Worm (Caenorhabditis elegans) whole organism, young adult: ENCODE results near the gene dmsr-7.

Experiments used
- D2030.7 ChIP-seq: fragments of 200-800 bp; sonication (Bioruptor generic); IDR thresholded peaks from 2 replicates; pipeline ENCODE4 v1.3.6; 2022; ENCODE audit warnings: missing genetic modification reagents, missing genetic modification characterization, missing compliant biosample characterization
- F10E7.11 ChIP-seq: sonication (generic microtip); optimal IDR thresholded peaks from 2 replicates; lab custom pipeline; 2017; ENCODE audit warnings: mild to moderate bottlenecking, missing genetic modification characterization, moderate library complexity, missing compliant biosample characterization
- F22D6.2 ChIP-seq: sonication (generic microtip); optimal IDR thresholded peaks from 2 replicates; lab custom pipeline; 2016; ENCODE audit warnings: mild to moderate bottlenecking, missing genetic modification characterization, missing compliant biosample characterization
- F37B4.10 ChIP-seq: fragments of 200-800 bp; sonication (Bioruptor generic); IDR thresholded peaks from 2 replicates; pipeline ENCODE4 v1.3.6; 2022; ENCODE audit warnings: missing genetic modification characterization, missing compliant biosample characterization
- aptf-2 ChIP-seq: fragments of 200-800 bp; sonication (Bioruptor generic); conservative IDR thresholded peaks from 2 replicates; pipeline ENCODE4 v1.3.6; 2022; ENCODE audit warnings: missing genetic modification reagents, missing genetic modification characterization, missing compliant biosample characterization
- athp-1 ChIP-seq: sonication (generic microtip); optimal IDR thresholded peaks from 2 replicates; lab custom pipeline; 2017; ENCODE audit warnings: mild to moderate bottlenecking, missing genetic modification characterization, missing compliant biosample characterization
- attf-5 ChIP-seq: fragments of 200-800 bp; sonication (Bioruptor generic); optimal IDR thresholded peaks from 2 replicates; lab custom pipeline; 2018; ENCODE audit warnings: mild to moderate bottlenecking, missing genetic modification characterization, missing compliant biosample characterization
- bed-1 ChIP-seq: fragments of 200-800 bp; sonication (Bioruptor generic); IDR thresholded peaks from 2 replicates; pipeline ENCODE4 v1.3.6; 2022; ENCODE audit warnings: missing genetic modification reagents, missing genetic modification characterization, missing compliant biosample characterization
- cebp-1 ChIP-seq, 2 experiments: fragments of 200-800 bp in 1 of 2; sonication (Bioruptor generic) in 1 of 2; sonication (generic microtip) in 1 of 2; IDR thresholded peaks in 1 of 2; optimal IDR thresholded peaks in 1 of 2; 2 replicates each; pipeline versions ENCODE4 v1.3.6 to Lab custom; 2017 to 2022; ENCODE audit warnings: missing compliant biosample characterization in 2 of 2, missing genetic modification characterization in 2 of 2, mild to moderate bottlenecking in 1 of 2, missing genetic modification reagents in 1 of 2, moderate library complexity in 1 of 2
- ceh-58 ChIP-seq: fragments of 200-800 bp; sonication (Bioruptor generic); IDR thresholded peaks from 2 replicates; pipeline ENCODE4 v1.3.6; 2022; ENCODE audit warnings: missing genetic modification characterization, missing compliant biosample characterization
- chd-7 ChIP-seq: sonication (generic microtip); optimal IDR thresholded peaks from 2 replicates; lab custom pipeline; 2016; ENCODE audit warnings: mild to moderate bottlenecking, missing genetic modification characterization, moderate library complexity, missing compliant biosample characterization
- dox-1 ChIP-seq: fragments of 200-800 bp; sonication (Bioruptor generic); IDR thresholded peaks from 2 replicates; pipeline ENCODE4 v1.3.6; 2022; ENCODE audit warnings: missing genetic modification reagents, missing genetic modification characterization, missing compliant biosample characterization
- dpl-1 ChIP-seq: fragments of 150-350 bp; optimal IDR thresholded peaks from 2 replicates; lab custom pipeline; 2014; ENCODE audit warnings: missing biosample characterization, missing genetic modification reagents, missing genetic modification characterization
- egl-44 ChIP-seq: fragments of 200-800 bp; sonication (Bioruptor generic); IDR thresholded peaks from 2 replicates; pipeline ENCODE4 v1.3.6; 2022; ENCODE audit warnings: missing genetic modification reagents, missing genetic modification characterization, missing compliant biosample characterization
- ekl-4 ChIP-seq: fragments of 200-800 bp; sonication (Bioruptor generic); IDR thresholded peaks from 2 replicates; pipeline ENCODE4 v1.3.6; 2022; ENCODE audit warnings: missing genetic modification reagents, missing genetic modification characterization, missing compliant biosample characterization
- fkh-3 ChIP-seq: sonication (generic microtip); optimal IDR thresholded peaks from 2 replicates; lab custom pipeline; 2016; ENCODE audit warnings: mild to moderate bottlenecking, missing genetic modification characterization, missing compliant biosample characterization
- hmg-1.2 ChIP-seq: fragments of 200-800 bp; sonication (Bioruptor generic); IDR thresholded peaks from 2 replicates; pipeline ENCODE4 v1.3.6; 2022; ENCODE audit warnings: missing genetic modification reagents, missing genetic modification characterization, missing compliant biosample characterization
- let-607 ChIP-seq, 2 experiments: fragments of 200-800 bp in 1 of 2; sonication (Bioruptor generic) in 1 of 2; sonication (generic microtip) in 1 of 2; optimal IDR thresholded peaks; 2 replicates each; lab custom pipeline; 2016 to 2018; ENCODE audit warnings: mild to moderate bottlenecking in 2 of 2, missing compliant biosample characterization in 2 of 2, missing genetic modification characterization in 2 of 2, moderate library complexity in 2 of 2, missing genotype in 1 of 2
- lin-26 ChIP-seq: fragments of 200-800 bp; sonication (Bioruptor generic); IDR thresholded peaks from 2 replicates; pipeline ENCODE4 v1.3.6; 2022; ENCODE audit warnings: missing genetic modification reagents, missing genetic modification characterization, missing compliant biosample characterization
- lin-35 ChIP-seq, 3 experiments: fragments of 150-350 bp in 2 of 3; sonication (generic microtip) in 1 of 3; optimal IDR thresholded peaks; 2 replicates each; lab custom pipeline; 2014 to 2018; ENCODE audit warnings: missing biosample characterization in 3 of 3, missing genetic modification characterization in 3 of 3, missing genetic modification reagents in 3 of 3
- lin-40 ChIP-seq: sonication (generic microtip); optimal IDR thresholded peaks from 2 replicates; lab custom pipeline; 2016; ENCODE audit warnings: missing genetic modification characterization, mild to moderate bottlenecking, missing compliant biosample characterization, missing genotype, missing genetic modification reagents
- lsl-1 ChIP-seq: fragments of 200-800 bp; sonication (Bioruptor generic); optimal IDR thresholded peaks from 2 replicates; lab custom pipeline; 2018; ENCODE audit warnings: mild to moderate bottlenecking, missing genetic modification characterization, moderate library complexity, missing compliant biosample characterization
- madf-3 ChIP-seq: fragments of 200-800 bp; sonication (Bioruptor generic); IDR thresholded peaks from 2 replicates; pipeline ENCODE4 v1.3.6; 2022; ENCODE audit warnings: missing genetic modification reagents, missing genetic modification characterization, missing compliant biosample characterization
- mcd-1 ChIP-seq: fragments of 200-800 bp; sonication (Bioruptor generic); IDR thresholded peaks from 2 replicates; pipeline ENCODE4 v1.3.6; 2022; ENCODE audit warnings: missing genetic modification reagents, missing genetic modification characterization, missing compliant biosample characterization
- mes-4 ChIP-seq: sonication (generic microtip); optimal IDR thresholded peaks from 2 replicates; lab custom pipeline; 2016; ENCODE audit warnings: missing genotype, missing genetic modification characterization, missing compliant biosample characterization
- mxl-1 ChIP-seq: sonication (generic microtip); optimal IDR thresholded peaks from 2 replicates; lab custom pipeline; 2016; ENCODE audit warnings: missing genetic modification characterization, missing compliant biosample characterization
- nfya-2 ChIP-seq: fragments of 200-800 bp; sonication (Bioruptor generic); IDR thresholded peaks from 2 replicates; pipeline ENCODE4 v1.3.6; 2022; ENCODE audit warnings: missing genetic modification reagents, missing genetic modification characterization, missing compliant biosample characterization
- nhr-80 ChIP-seq: sonication (generic microtip); optimal IDR thresholded peaks from 2 replicates; lab custom pipeline; 2016; ENCODE audit warnings: missing genetic modification characterization, missing compliant biosample characterization
- sea-2 ChIP-seq: fragments of 200-800 bp; sonication (Bioruptor generic); IDR thresholded peaks from 2 replicates; pipeline ENCODE4 v1.3.6; 2022; ENCODE audit warnings: missing genetic modification characterization, missing compliant biosample characterization
- snpc-4 ChIP-seq, 5 experiments: fragments of 150-350 bp in 1 of 5; sonication (generic microtip) in 4 of 5; optimal IDR thresholded peaks; 2 replicates each; lab custom pipeline; 2014 to 2018; ENCODE audit warnings: missing genetic modification characterization in 5 of 5, missing biosample characterization in 3 of 5, antibody characterized with exemption in 2 of 5, mild to moderate bottlenecking in 2 of 5, missing compliant biosample characterization in 2 of 5, missing genotype in 2 of 5, moderate library complexity in 2 of 5, missing genetic modification reagents in 1 of 5
- tbp1 ChIP-seq: fragments of 200-800 bp; sonication (Bioruptor generic); optimal IDR thresholded peaks from 2 replicates; lab custom pipeline; 2018; ENCODE audit warnings: mild to moderate bottlenecking, missing genetic modification characterization, missing compliant biosample characterization
- unc-62 ChIP-seq: fragments of 150-350 bp; optimal IDR thresholded peaks from 2 replicates; lab custom pipeline; 2014; ENCODE audit warnings: missing biosample characterization, missing genetic modification reagents, missing genetic modification characterization

The dmsr-7 gene

ce11 chrV:5433020-5433419 is 27.9 kb downstream of the dmsr-7 start, which contains the start of gene acl-6 (continued):
- TF ChIP-seq tbp1 (GFP tag; lab: Kevin White, UChicago) (peak; percentile 38), hmg-1.2 (peak; percentile 27; the same call in 1 of the 2 replicates), cebp-1 (GFP tag; IDR thresholded peaks at IDR 0.05; lab: Robert Waterston, UW) (no peak), cebp-1 (tag; optimal IDR thresholded peaks at IDR 0.05; lab: Kevin White, UChicago) (peak; percentile 51), mxl-1 (no peak), mcd-1 (GFP tag; lab: Robert Waterston, UW) (peak; percentile 94), F22D6.2 (tag; lab: Kevin White, UChicago) (no peak), lsl-1 (peak; percentile 11), lin-40 (tag; lab: Kevin White, UChicago) (peak; percentile 52), dox-1 (GFP tag; lab: Robert Waterston, UW) (peak; percentile 74), D2030.7 (GFP tag; lab: Robert Waterston, UW) (no peak), attf-5 (GFP tag; lab: Kevin White, UChicago) (peak; percentile 60), nhr-80 (tag; lab: Kevin White, UChicago) (peak; percentile 98), lin-35 (GFP tag; optimal IDR thresholded peaks at IDR 0.05; lab: Kevin White, UChicago) (peak in 1 of 3 experiments; percentile 73)

- TF ChIP-seq bed-1 (GFP tag; lab: Robert Waterston, UW) (no peak), sea-2 (GFP tag; lab: Robert Waterston, UW) (no peak), lin-26 (GFP tag; lab: Robert Waterston, UW) (no peak), aptf-2 (GFP tag; lab: Robert Waterston, UW) (no peak), F37B4.10 (no peak)
Measured at ce11 chrV:5439068-5439467, 33.9 kb downstream of the dmsr-7 start, which contains the start of gene snpc-1.3. Gene snpc-1.3 (minus strand): TSS chrV:5439168.

ce11 chrV:5442366-5442765 is 37.2 kb downstream of the dmsr-7 start:
- no peak for TF ChIP-seq ceh-58 (GFP tag; lab: Robert Waterston, UW)
- no peak for TF ChIP-seq nfya-2 (GFP tag; lab: Robert Waterston, UW)
- TF ChIP-seq F10E7.11, result no peak
- no peak for TF ChIP-seq madf-3 (GFP tag; lab: Robert Waterston, UW)
- TF ChIP-seq let-607 (tag; optimal IDR thresholded peaks at IDR 0.05; lab: Kevin White, UChicago), result no peak
- no peak for TF ChIP-seq dpl-1
- no peak for TF ChIP-seq chd-7 (tag; lab: Kevin White, UChicago)
- no peak for TF ChIP-seq ekl-4
- no peak for TF ChIP-seq attf-5 (GFP tag; lab: Kevin White, UChicago)
- no peak for TF ChIP-seq egl-44 (GFP tag; lab: Robert Waterston, UW)
- TF ChIP-seq mes-4, result no peak
- no peak for TF ChIP-seq unc-62 (GFP tag; lab: Kevin White, UChicago)
- no peak for TF ChIP-seq fkh-3 (tag; lab: Kevin White, UChicago)
- no peak for TF ChIP-seq mxl-1
- no peak for TF ChIP-seq lsl-1
- no peak for TF ChIP-seq athp-1

ce11 chrV:5444037-5444436 is 38.9 kb downstream of the dmsr-7 start:
- TF ChIP-seq lin-26 (GFP tag; lab: Robert Waterston, UW) (no peak), snpc-4 (GFP tag; optimal IDR thresholded peaks at IDR 0.05; lab: Kevin White, UChicago) (no peak), snpc-4 (tag; optimal IDR thresholded peaks at IDR 0.05; lab: Kevin White, UChicago) (no peak), nfya-2 (GFP tag; lab: Robert Waterston, UW) (no peak), attf-5 (GFP tag; lab: Kevin White, UChicago) (no peak)
